Worm (Caenorhabditis elegans): Measurements from ENCODE around the gene Y57G11C.20.

Y57G11C.20 gene

ce11 chrIV:14890914-14891313 lies 47.8 kb downstream of the Y57G11C.20 start:
- no peak for TF ChIP-seq Y55F3AM.14 (GFP tag; optimal IDR thresholded peaks at IDR 0.05)
- TF ChIP-seq crh-2 (tag; optimal IDR thresholded peaks at IDR 0.05), result no peak
- TF ChIP-seq mab-5 (tag; optimal IDR thresholded peaks at IDR 0.05), result no peak
- no peak for TF ChIP-seq zag-1 (tag; optimal IDR thresholded peaks at IDR 0.05)
- TF ChIP-seq unc-55 (GFP tag; optimal IDR thresholded peaks at IDR 0.05), result no peak
- TF ChIP-seq ZK546.5 (tag; optimal IDR thresholded peaks at IDR 0.05), result no peak
- no peak for TF ChIP-seq elt-1 (tag; optimal IDR thresholded peaks at IDR 0.05)

- TF ChIP-seq blmp-1 (tag; optimal IDR thresholded peaks at IDR 0.05; ENCODE audit: insufficient read depth) (no peak), nhr-77 (tag; optimal IDR thresholded peaks at IDR 0.05) (no peak), gmeb-1 (tag; optimal IDR thresholded peaks at IDR 0.05) (no peak), crh-2 (tag; optimal IDR thresholded peaks at IDR 0.05) (no peak), unc-39 (tag; optimal IDR thresholded peaks at IDR 0.05) (no peak), dmd-4 (tag; optimal IDR thresholded peaks at IDR 0.05) (no peak), mdl-1 (tag; optimal IDR thresholded peaks at IDR 0.05) (no peak), elt-3 (tag; optimal IDR thresholded peaks at IDR 0.05) (no peak), lsy-2 (tag; optimal IDR thresholded peaks at IDR 0.05) (no peak), skn-1 (tag; optimal IDR thresholded peaks at IDR 0.05) (no peak), Y55F3AM.14 (GFP tag; optimal IDR thresholded peaks at IDR 0.05) (no peak)
These were observed 48.8 kb downstream of the Y57G11C.20 start for ce11 chrIV:14891996-14892395.

- no peak for TF ChIP-seq sma-9 (GFP tag; optimal IDR thresholded peaks at IDR 0.05)
- no peak for TF ChIP-seq sma-9 (tag; optimal IDR thresholded peaks at IDR 0.05)
- TF ChIP-seq fos-1 (tag; optimal IDR thresholded peaks at IDR 0.05), result no peak
- no peak for TF ChIP-seq ceh-16 (tag; optimal IDR thresholded peaks at IDR 0.05)
- TF ChIP-seq Y55F3AM.14 (GFP tag; optimal IDR thresholded peaks at IDR 0.05), result no peak
- no peak for TF ChIP-seq unc-62 (GFP tag; optimal IDR thresholded peaks at IDR 0.05)
- TF ChIP-seq gmeb-1 (tag; optimal IDR thresholded peaks at IDR 0.05), result no peak
- TF ChIP-seq nhr-23 (tag; optimal IDR thresholded peaks at IDR 0.05), result no peak
- no peak for TF ChIP-seq blmp-1 (tag; optimal IDR thresholded peaks at IDR 0.05; ENCODE audit: insufficient read depth)
- TF ChIP-seq nhr-6 (tag; optimal IDR thresholded peaks at IDR 0.05), result no peak
- TF ChIP-seq dmd-4 (tag; optimal IDR thresholded peaks at IDR 0.05), result no peak
- no peak for TF ChIP-seq nhr-10 (tag; optimal IDR thresholded peaks at IDR 0.05)
- TF ChIP-seq nhr-25 (tag; optimal IDR thresholded peaks at IDR 0.05), result no peak
- no peak for TF ChIP-seq nhr-77 (tag; optimal IDR thresholded peaks at IDR 0.05)
These were observed 51.2 kb downstream of the Y57G11C.20 start for ce11 chrIV:14894339-14894738.

All from whole organism, L2 larva.